Worm (Caenorhabditis elegans) whole organism, late embryonic: ENCODE measurements around the gene ZK1307.2.

Experiments used
- C38D4.7 ChIP-seq: fragments of 200-800 bp; sonication (Bioruptor generic); optimal IDR thresholded peaks from 2 replicates; lab custom pipeline; 2018; ENCODE audit warnings: mild to moderate bottlenecking, missing genetic modification characterization, moderate library complexity, missing compliant biosample characterization
- K02D7.2 ChIP-seq: sonication (generic microtip); optimal IDR thresholded peaks from 2 replicates; lab custom pipeline; 2017; ENCODE audit warnings: mild to moderate bottlenecking, missing genetic modification characterization, missing compliant biosample characterization
- ama-1 ChIP-seq: fragments of 150-350 bp; optimal IDR thresholded peaks from 2 replicates; lab custom pipeline; 2014
- ceh-14 ChIP-seq: sonication (generic microtip); optimal IDR thresholded peaks from 2 replicates; lab custom pipeline; 2016; ENCODE audit warnings: missing genotype, missing genetic modification characterization, missing compliant biosample characterization
- ceh-19 ChIP-seq: fragments of 200-800 bp; sonication (Bioruptor generic); optimal IDR thresholded peaks from 2 replicates; lab custom pipeline; 2018; ENCODE audit warnings: mild to moderate bottlenecking, missing genetic modification characterization, missing compliant biosample characterization
- ceh-9 ChIP-seq: sonication (generic microtip); optimal IDR thresholded peaks from 2 replicates; lab custom pipeline; 2016; ENCODE audit warnings: mild to moderate bottlenecking, missing genetic modification characterization, inconsistent platforms, missing compliant biosample characterization
- ets-4 ChIP-seq: sonication (generic microtip); optimal IDR thresholded peaks from 2 replicates; lab custom pipeline; 2016; ENCODE audit warnings: missing genetic modification characterization, missing compliant biosample characterization
- pha-4 ChIP-seq: fragments of 150-350 bp; optimal IDR thresholded peaks from 2 replicates; lab custom pipeline; 2018; ENCODE audit warnings: missing biosample characterization, missing genetic modification reagents, missing genetic modification characterization
- pqm-1 ChIP-seq: sonication (generic microtip); optimal IDR thresholded peaks from 2 replicates; lab custom pipeline; 2016; ENCODE audit warnings: missing genetic modification characterization, missing compliant biosample characterization
- sox-2 ChIP-seq: fragments of 200-800 bp; sonication (Bioruptor generic); IDR thresholded peaks from 2 replicates; pipeline ENCODE4 v1.3.6; 2022; ENCODE audit warnings: missing genetic modification reagents, missing genetic modification characterization, missing compliant biosample characterization

DNA sequence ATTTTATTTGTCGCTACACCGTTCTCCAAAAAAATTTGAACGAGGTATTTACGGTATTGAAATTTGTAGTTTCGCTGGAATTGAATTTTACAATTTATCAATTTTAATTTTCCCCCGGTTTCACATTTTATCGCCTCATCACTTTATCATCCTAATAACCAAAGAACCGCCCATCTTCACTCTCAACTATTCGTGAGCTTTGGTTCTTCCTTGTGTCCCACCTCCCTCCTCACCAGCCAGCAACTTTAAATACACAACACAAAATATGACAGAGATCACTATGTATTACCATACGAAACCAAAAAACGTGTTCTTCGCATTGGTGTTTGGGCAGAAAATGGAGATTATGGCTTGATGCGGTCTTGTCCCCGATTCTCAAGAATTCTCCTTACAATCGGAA is 49.7 kb downstream of the ZK1307.2 start:
- TF ChIP-seq ama-1 (lab: Kevin White, UChicago) (no peak), C38D4.7 (GFP tag; lab: Kevin White, UChicago) (no peak), ceh-19 (GFP tag; lab: Kevin White, UChicago) (no peak), sox-2 (GFP tag; lab: Robert Waterston, UW) (no peak), ceh-14 (tag; lab: Kevin White, UChicago) (no peak), ets-4 (no peak), pha-4 (tag; lab: Kevin White, UChicago) (no peak), ceh-9 (no peak), pqm-1 (no peak), K02D7.2 (tag; lab: Kevin White, UChicago) (no peak)
